Worm (Caenorhabditis elegans) whole organism, L3 larva: ENCODE data around the gene srt-44.

Experiments used
- R02D3.7 ChIP-seq: fragments of 150-350 bp; optimal IDR thresholded peaks from 2 replicates; lab custom pipeline; 2014; ENCODE audit warnings: missing biosample characterization, missing genetic modification characterization
- ZK546.5 ChIP-seq: sonication (generic microtip); optimal IDR thresholded peaks from 2 replicates; lab custom pipeline; 2017; ENCODE audit warnings: missing biosample characterization, missing genetic modification characterization
- aly-2 ChIP-seq: fragments of 150-350 bp; optimal IDR thresholded peaks from 2 replicates; lab custom pipeline; 2014; ENCODE audit warnings: missing biosample characterization, missing genetic modification characterization
- ama-1 ChIP-seq: fragments of 150-350 bp; optimal IDR thresholded peaks from 2 replicates; lab custom pipeline; 2018
- ceh-16 ChIP-seq: sonication (generic microtip); optimal IDR thresholded peaks from 2 replicates; lab custom pipeline; 2017; ENCODE audit warnings: missing biosample characterization, missing genetic modification characterization
- ceh-28 ChIP-seq: fragments of 150-350 bp; optimal IDR thresholded peaks from 2 replicates; lab custom pipeline; 2014; ENCODE audit warnings: missing biosample characterization, missing genetic modification reagents, missing genetic modification characterization
- ceh-9 ChIP-seq: sonication (generic microtip); optimal IDR thresholded peaks from 2 replicates; lab custom pipeline; 2018; ENCODE audit warnings: missing biosample characterization, missing genetic modification characterization
- daf-12 ChIP-seq: fragments of 150-350 bp; optimal IDR thresholded peaks from 2 replicates; lab custom pipeline; 2014; ENCODE audit warnings: missing biosample characterization, missing genetic modification reagents, missing genetic modification characterization
- egl-27 ChIP-seq: sonication (generic microtip); optimal IDR thresholded peaks from 4 replicates; lab custom pipeline; 2017; ENCODE audit warnings: missing biosample characterization, missing genetic modification reagents, missing genetic modification characterization
- elt-1 ChIP-seq: fragments of 150-350 bp; optimal IDR thresholded peaks from 2 replicates; lab custom pipeline; 2014; ENCODE audit warnings: missing biosample characterization, missing genetic modification characterization
- elt-2 ChIP-seq: sonication (generic microtip); optimal IDR thresholded peaks from 2 replicates; lab custom pipeline; 2016; ENCODE audit warnings: missing genetic modification reagents, mild to moderate bottlenecking, missing genetic modification characterization, missing compliant biosample characterization
- eor-1 ChIP-seq, 2 experiments: fragments of 150-350 bp; optimal IDR thresholded peaks; 2 replicates each; lab custom pipeline; 2014 to 2018; ENCODE audit warnings: missing biosample characterization in 2 of 2, missing genetic modification characterization in 2 of 2
- fkh-2 ChIP-seq: fragments of 150-350 bp; optimal IDR thresholded peaks from 2 replicates; lab custom pipeline; 2014; ENCODE audit warnings: missing biosample characterization, missing genetic modification reagents, missing genetic modification characterization
- fos-1 ChIP-seq: fragments of 150-350 bp; optimal IDR thresholded peaks from 2 replicates; lab custom pipeline; 2014; ENCODE audit warnings: missing biosample characterization, missing genetic modification characterization
- jun-1 ChIP-seq: fragments of 150-350 bp; optimal IDR thresholded peaks from 2 replicates; lab custom pipeline; 2014; ENCODE audit warnings: missing biosample characterization, missing genetic modification reagents, missing genetic modification characterization
- lin-15B ChIP-seq: fragments of 150-350 bp; optimal IDR thresholded peaks from 2 replicates; lab custom pipeline; 2014; ENCODE audit warnings: missing biosample characterization, missing genetic modification characterization
- lin-39 ChIP-seq: fragments of 150-350 bp; optimal IDR thresholded peaks from 2 replicates; lab custom pipeline; 2018; ENCODE audit warnings: missing biosample characterization, missing genetic modification reagents, missing genetic modification characterization
- lsy-12 ChIP-seq: sonication (generic microtip); optimal IDR thresholded peaks from 2 replicates; lab custom pipeline; 2016; ENCODE audit warnings: mild to moderate bottlenecking, missing genetic modification characterization, missing compliant biosample characterization
- mdl-1 ChIP-seq: fragments of 150-350 bp; optimal IDR thresholded peaks from 2 replicates; lab custom pipeline; 2014; ENCODE audit warnings: missing biosample characterization, missing genetic modification characterization
- mml-1 ChIP-seq: fragments of 150-350 bp; sonication (generic microtip); optimal IDR thresholded peaks from 3 replicates; lab custom pipeline; 2014; ENCODE audit warnings: missing biosample characterization, missing genetic modification characterization
- nfya-1 ChIP-seq: sonication (generic microtip); optimal IDR thresholded peaks from 2 replicates; lab custom pipeline; 2017; ENCODE audit warnings: missing genetic modification characterization, mild to moderate bottlenecking, missing compliant biosample characterization, antibody characterized with exemption, moderate library complexity; ENCODE audit not compliant: insufficient read depth
- nhr-11 ChIP-seq: fragments of 150-350 bp; optimal IDR thresholded peaks from 2 replicates; lab custom pipeline; 2014; ENCODE audit warnings: missing biosample characterization, missing genetic modification characterization
- nhr-12 ChIP-seq: fragments of 150-350 bp; optimal IDR thresholded peaks from 2 replicates; lab custom pipeline; 2014; ENCODE audit warnings: missing biosample characterization, missing genetic modification characterization
- nhr-23 ChIP-seq: fragments of 150-350 bp; optimal IDR thresholded peaks from 2 replicates; lab custom pipeline; 2014; ENCODE audit warnings: missing biosample characterization, missing genetic modification reagents, missing genetic modification characterization
- nhr-237 ChIP-seq: fragments of 150-350 bp; optimal IDR thresholded peaks from 2 replicates; lab custom pipeline; 2014; ENCODE audit warnings: missing biosample characterization, missing genetic modification characterization
- nhr-25 ChIP-seq: sonication (generic microtip); optimal IDR thresholded peaks from 2 replicates; lab custom pipeline; 2017; ENCODE audit warnings: missing biosample characterization, missing genetic modification characterization
- nhr-76 ChIP-seq: fragments of 150-350 bp; sonication (generic microtip); optimal IDR thresholded peaks from 5 replicates; lab custom pipeline; 2014; ENCODE audit warnings: missing biosample characterization, missing genetic modification characterization
- pha-4 ChIP-seq: fragments of 150-350 bp; optimal IDR thresholded peaks from 2 replicates; lab custom pipeline; 2014; ENCODE audit warnings: missing biosample characterization, missing genetic modification reagents, missing genetic modification characterization
- pqm-1 ChIP-seq: fragments of 150-350 bp; optimal IDR thresholded peaks from 2 replicates; lab custom pipeline; 2017; ENCODE audit warnings: missing biosample characterization, missing genetic modification characterization, inconsistent platforms
- snpc-4 ChIP-seq: fragments of 150-350 bp; optimal IDR thresholded peaks from 2 replicates; lab custom pipeline; 2014; ENCODE audit warnings: missing biosample characterization, missing genetic modification characterization
- tbx-2 ChIP-seq: sonication (generic microtip); optimal IDR thresholded peaks from 2 replicates; lab custom pipeline; 2016; ENCODE audit warnings: mild to moderate bottlenecking, missing genetic modification characterization, missing compliant biosample characterization
- unc-39 ChIP-seq: sonication (generic microtip); optimal IDR thresholded peaks from 4 replicates; lab custom pipeline; 2017; ENCODE audit warnings: missing biosample characterization, missing genetic modification characterization
- unc-62 ChIP-seq: fragments of 150-350 bp; sonication (generic microtip); optimal IDR thresholded peaks from 4 replicates; lab custom pipeline; 2014; ENCODE audit warnings: missing biosample characterization, missing genetic modification reagents, missing genetic modification characterization
- zag-1 ChIP-seq: fragments of 150-350 bp; optimal IDR thresholded peaks from 2 replicates; lab custom pipeline; 2014; ENCODE audit warnings: missing biosample characterization, missing genetic modification characterization

srt-44 gene

ce11 chrIV:15103224-15103679, at the start of gene srt-44:
TSS of gene srt-44 (plus strand) at chrIV:15103629.
- TF ChIP-seq ceh-28 (tag; lab: Kevin White, UChicago) (no peak), egl-27 (tag; lab: Kevin White, UChicago) (no peak), daf-12 (tag; lab: Kevin White, UChicago) (no peak), nhr-11 (no peak), unc-62 (GFP tag; lab: Kevin White, UChicago) (no peak), nhr-237 (tag; lab: Kevin White, UChicago) (no peak), mdl-1 (tag; lab: Kevin White, UChicago) (no peak), lin-15B (tag; lab: Kevin White, UChicago) (no peak), lsy-12 (tag; lab: Kevin White, UChicago) (no peak)

ce11 chrIV:15056081-15056586, 47.3 kb upstream of the srt-44 start, which contains the start of gene Y41E3.19:
TSS of gene Y41E3.19 (plus strand) at chrIV:15056131.
- TF ChIP-seq lin-15B (tag; lab: Kevin White, UChicago) (no peak), nhr-11 (no peak)

DNA sequence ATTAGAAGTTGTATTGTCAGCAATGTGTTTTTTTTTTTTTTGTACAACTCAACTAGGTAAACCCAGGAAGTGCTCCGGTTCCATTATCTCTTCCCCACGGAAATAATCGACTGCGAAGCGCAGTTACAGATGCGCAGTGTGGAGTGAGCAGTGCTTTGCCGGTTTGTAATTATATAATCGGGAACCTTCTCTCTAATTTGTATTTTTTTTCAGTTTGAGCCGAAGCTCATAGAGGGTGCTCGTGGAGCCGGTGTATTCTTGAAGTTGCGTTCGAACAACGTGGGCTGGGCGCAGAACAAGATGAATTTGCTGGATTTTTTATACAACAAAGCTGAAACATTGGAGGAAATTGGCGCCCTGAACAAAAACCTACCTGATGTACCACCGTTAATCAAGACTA, 45.4 kb upstream of the srt-44 start, which contains the start of gene Y41E3.13:
Gene Y41E3.13 (plus strand): TSS at position 301 of the 400 bp plus-strand sequence.
- no peak for TF ChIP-seq ceh-28 (tag; lab: Kevin White, UChicago)
- TF ChIP-seq unc-39: no peak
- no peak for TF ChIP-seq eor-1 (tag; optimal IDR thresholded peaks at IDR 0.05; lab: Kevin White, UChicago)
- TF ChIP-seq ceh-16 (tag; lab: Kevin White, UChicago): no peak
- no peak for TF ChIP-seq ZK546.5 (tag; lab: Kevin White, UChicago)
- TF ChIP-seq tbx-2 (tag; lab: Kevin White, UChicago): no peak
- TF ChIP-seq nhr-23 (tag; lab: Kevin White, UChicago): no peak
- TF ChIP-seq ama-1 (lab: Kevin White, UChicago): no peak
- TF ChIP-seq zag-1 (tag; lab: Kevin White, UChicago): no peak
- no peak for TF ChIP-seq nhr-76 (tag; lab: Kevin White, UChicago)
- no peak for TF ChIP-seq mml-1 (tag; lab: Kevin White, UChicago)
- TF ChIP-seq nhr-12 (tag; lab: Kevin White, UChicago): no peak
- no peak for TF ChIP-seq mdl-1 (tag; lab: Kevin White, UChicago)
- TF ChIP-seq, all 47 proteins: peak for 0

- TF ChIP-seq nhr-25 (tag; lab: Kevin White, UChicago) (no peak), daf-12 (tag; lab: Kevin White, UChicago) (no peak), zag-1 (tag; lab: Kevin White, UChicago) (no peak), jun-1 (no peak), eor-1 (tag; optimal IDR thresholded peaks at IDR 0.05; lab: Kevin White, UChicago) (no peak), lin-15B (tag; lab: Kevin White, UChicago) (no peak), ceh-9 (tag; lab: Kevin White, UChicago) (no peak), egl-27 (tag; lab: Kevin White, UChicago) (no peak), mdl-1 (tag; lab: Kevin White, UChicago) (no peak), tbx-2 (tag; lab: Kevin White, UChicago) (no peak), unc-62 (GFP tag; lab: Kevin White, UChicago) (no peak), lin-39 (tag; lab: Kevin White, UChicago) (no peak), unc-39 (no peak), snpc-4 (tag; lab: Kevin White, UChicago) (no peak), nhr-12 (tag; lab: Kevin White, UChicago) (no peak), elt-1 (tag; lab: Kevin White, UChicago) (no peak), aly-2 (tag; lab: Kevin White, UChicago) (no peak), nhr-23 (tag; lab: Kevin White, UChicago) (no peak), fkh-2 (tag; lab: Kevin White, UChicago) (no peak), nhr-11 (no peak)
Measured at ce11 chrIV:15063789-15064188, 39.6 kb upstream of the srt-44 start.

DNA sequence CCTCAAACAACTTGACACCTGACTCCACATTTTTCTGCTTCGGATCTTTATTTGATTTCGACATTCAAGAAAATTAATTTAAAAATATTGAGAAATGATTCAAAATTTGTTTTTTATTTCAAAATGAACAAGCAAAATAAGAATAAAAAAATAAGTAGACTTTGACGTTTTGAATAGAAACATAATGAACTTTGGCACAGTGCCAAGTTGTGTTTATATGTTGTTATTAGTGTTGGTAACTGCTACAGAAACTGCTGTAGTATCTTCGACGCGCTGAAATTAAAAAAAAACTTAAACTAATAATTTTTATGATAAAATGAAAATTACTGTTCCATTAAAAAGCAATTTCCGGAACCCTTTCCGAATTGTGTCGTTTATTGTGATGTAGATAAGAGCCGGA, 37.8 kb upstream of the srt-44 start, which contains the start of gene Y41E3.18:
Gene Y41E3.18 (minus strand): TSS at position 101 of the 400 bp plus-strand sequence.
- no peak for TF ChIP-seq nfya-1 (tag; lab: Kevin White, UChicago)
- no peak for TF ChIP-seq R02D3.7 (tag; lab: Kevin White, UChicago)
- TF ChIP-seq eor-1 (tag; optimal IDR thresholded peaks at IDR 0.05; lab: Kevin White, UChicago): no peak
- no peak for TF ChIP-seq pha-4
- TF ChIP-seq nhr-76 (tag; lab: Kevin White, UChicago): no peak
- no peak for TF ChIP-seq fos-1 (tag; lab: Kevin White, UChicago)
- TF ChIP-seq ceh-28 (tag; lab: Kevin White, UChicago): no peak
- no peak for TF ChIP-seq tbx-2 (tag; lab: Kevin White, UChicago)
- no peak for TF ChIP-seq nhr-23 (tag; lab: Kevin White, UChicago)
- TF ChIP-seq jun-1: no peak
- no peak for TF ChIP-seq mdl-1 (tag; lab: Kevin White, UChicago)
- no peak for TF ChIP-seq elt-2
- TF ChIP-seq fkh-2 (tag; lab: Kevin White, UChicago): no peak
- no peak for TF ChIP-seq pqm-1
- TF ChIP-seq nhr-12 (tag; lab: Kevin White, UChicago): no peak
- TF ChIP-seq, all 47 proteins: peak for 0
